Worm (Caenorhabditis elegans) whole organism, young adult: ENCODE results near the gene sec-20.
A peak's percentile ranks its signal among the peaks of the same experiment; 100 is the strongest.

Source experiments
- B0019.2 ChIP-seq: fragments of 200-800 bp; sonication (Bioruptor generic); conservative IDR thresholded peaks from 2 replicates; pipeline ENCODE4 v1.3.6; 2022; ENCODE audit warnings: missing genetic modification reagents, missing genetic modification characterization, missing compliant biosample characterization
- F52B5.7 ChIP-seq: sonication (generic microtip); optimal IDR thresholded peaks from 2 replicates; lab custom pipeline; 2016; ENCODE audit warnings: mild to moderate bottlenecking, missing genetic modification characterization, missing compliant biosample characterization
- T07F8.4 ChIP-seq: sonication (generic microtip); optimal IDR thresholded peaks from 2 replicates; lab custom pipeline; 2016; ENCODE audit warnings: mild to moderate bottlenecking, missing genetic modification characterization, moderate library complexity, missing compliant biosample characterization
- Y95B8A.8 ChIP-seq: fragments of 200-800 bp; sonication (Bioruptor generic); IDR thresholded peaks from 2 replicates; pipeline ENCODE4 v1.3.6; 2022; ENCODE audit warnings: missing genetic modification reagents, missing genetic modification characterization, missing compliant biosample characterization
- ZK185.1 ChIP-seq: sonication (generic microtip); optimal IDR thresholded peaks from 2 replicates; lab custom pipeline; 2016; ENCODE audit warnings: mild to moderate bottlenecking, missing genetic modification characterization, missing compliant biosample characterization; ENCODE audit not compliant: poor library complexity, severe bottlenecking
- akir-1 ChIP-seq: fragments of 200-800 bp; sonication (Bioruptor generic); optimal IDR thresholded peaks from 2 replicates; lab custom pipeline; 2018; ENCODE audit warnings: mild to moderate bottlenecking, missing genetic modification characterization, moderate library complexity, missing compliant biosample characterization
- aptf-3 ChIP-seq: fragments of 200-800 bp; sonication (Bioruptor generic); IDR thresholded peaks from 2 replicates; pipeline ENCODE4 v1.3.6; 2022; ENCODE audit warnings: missing genetic modification characterization, missing compliant biosample characterization
- bed-2 ChIP-seq: fragments of 200-800 bp; sonication (Bioruptor generic); IDR thresholded peaks from 2 replicates; pipeline ENCODE4 v1.3.6; 2022; ENCODE audit warnings: missing genetic modification reagents, missing genetic modification characterization, missing compliant biosample characterization
- ceh-40 ChIP-seq: fragments of 200-800 bp; sonication (Bioruptor generic); IDR thresholded peaks from 2 replicates; pipeline ENCODE4 v1.3.6; 2022; ENCODE audit warnings: missing genetic modification characterization, missing compliant biosample characterization
- ceh-91 ChIP-seq: fragments of 200-800 bp; sonication (Bioruptor generic); IDR thresholded peaks from 2 replicates; pipeline ENCODE4 v1.3.6; 2022; ENCODE audit warnings: missing genetic modification reagents, missing genetic modification characterization, missing compliant biosample characterization
- dox-1 ChIP-seq: fragments of 200-800 bp; sonication (Bioruptor generic); IDR thresholded peaks from 2 replicates; pipeline ENCODE4 v1.3.6; 2022; ENCODE audit warnings: missing genetic modification reagents, missing genetic modification characterization, missing compliant biosample characterization
- efl-1 ChIP-seq: fragments of 150-350 bp; optimal IDR thresholded peaks from 2 replicates; lab custom pipeline; 2014; ENCODE audit warnings: missing biosample characterization, missing genetic modification reagents, missing genetic modification characterization
- egl-18 ChIP-seq: fragments of 200-800 bp; sonication (Bioruptor generic); IDR thresholded peaks from 2 replicates; pipeline ENCODE4 v1.3.6; 2022; ENCODE audit warnings: missing genetic modification reagents, missing genetic modification characterization, missing compliant biosample characterization
- egrh-3 ChIP-seq: fragments of 200-800 bp; sonication (Bioruptor generic); IDR thresholded peaks from 2 replicates; pipeline ENCODE4 v1.3.6; 2022; ENCODE audit warnings: missing genetic modification reagents, missing genetic modification characterization, missing compliant biosample characterization
- ekl-4 ChIP-seq: fragments of 200-800 bp; sonication (Bioruptor generic); IDR thresholded peaks from 2 replicates; pipeline ENCODE4 v1.3.6; 2022; ENCODE audit warnings: missing genetic modification reagents, missing genetic modification characterization, missing compliant biosample characterization
- fkh-3 ChIP-seq: sonication (generic microtip); optimal IDR thresholded peaks from 2 replicates; lab custom pipeline; 2016; ENCODE audit warnings: mild to moderate bottlenecking, missing genetic modification characterization, missing compliant biosample characterization
- gei-17 ChIP-seq: fragments of 200-800 bp; sonication (Bioruptor generic); optimal IDR thresholded peaks from 2 replicates; lab custom pipeline; 2018; ENCODE audit warnings: mild to moderate bottlenecking, missing genetic modification characterization, missing compliant biosample characterization
- him-1 ChIP-seq: sonication (generic microtip); optimal IDR thresholded peaks from 2 replicates; lab custom pipeline; 2016; ENCODE audit warnings: missing genotype, missing genetic modification reagents, missing genetic modification characterization, missing compliant biosample characterization
- hlh-12 ChIP-seq: sonication (generic microtip); optimal IDR thresholded peaks from 2 replicates; lab custom pipeline; 2016; ENCODE audit warnings: missing genetic modification characterization, missing compliant biosample characterization
- hmg-1.2 ChIP-seq: fragments of 200-800 bp; sonication (Bioruptor generic); IDR thresholded peaks from 2 replicates; pipeline ENCODE4 v1.3.6; 2022; ENCODE audit warnings: missing genetic modification reagents, missing genetic modification characterization, missing compliant biosample characterization
- lag-1 ChIP-seq: fragments of 200-800 bp; sonication (Bioruptor generic); IDR thresholded peaks from 2 replicates; pipeline ENCODE4 v1.3.6; 2022; ENCODE audit warnings: missing genetic modification reagents, missing genetic modification characterization, missing compliant biosample characterization
- lin-54 ChIP-seq: fragments of 200-800 bp; sonication (Bioruptor generic); optimal IDR thresholded peaks from 2 replicates; lab custom pipeline; 2018; ENCODE audit warnings: mild to moderate bottlenecking, missing genetic modification characterization, missing compliant biosample characterization
- madf-3 ChIP-seq: fragments of 200-800 bp; sonication (Bioruptor generic); IDR thresholded peaks from 2 replicates; pipeline ENCODE4 v1.3.6; 2022; ENCODE audit warnings: missing genetic modification reagents, missing genetic modification characterization, missing compliant biosample characterization
- nfya-1 ChIP-seq: sonication (generic microtip); optimal IDR thresholded peaks from 2 replicates; lab custom pipeline; 2017; ENCODE audit warnings: antibody characterized with exemption, missing compliant biosample characterization, missing genetic modification characterization, borderline replicate concordance; ENCODE audit not compliant: insufficient read depth
- nfya-2 ChIP-seq: fragments of 200-800 bp; sonication (Bioruptor generic); IDR thresholded peaks from 2 replicates; pipeline ENCODE4 v1.3.6; 2022; ENCODE audit warnings: missing genetic modification reagents, missing genetic modification characterization, missing compliant biosample characterization
- nfyb-1 ChIP-seq: fragments of 200-800 bp; sonication (Bioruptor generic); IDR thresholded peaks from 2 replicates; pipeline ENCODE4 v1.3.6; 2022; ENCODE audit warnings: missing genetic modification reagents, missing genetic modification characterization, missing compliant biosample characterization
- rpc-1 ChIP-seq, 2 experiments: fragments of 150-350 bp in 1 of 2; sonication (generic microtip) in 1 of 2; optimal IDR thresholded peaks; 2 replicates each; lab custom pipeline; 2014 to 2018; ENCODE audit warnings: missing biosample characterization in 1 of 2, missing genetic modification characterization in 1 of 2, missing genetic modification reagents in 1 of 2, missing genotype in 1 of 2
- sdz-38 ChIP-seq: sonication (generic microtip); optimal IDR thresholded peaks from 2 replicates; lab custom pipeline; 2016; ENCODE audit warnings: missing genotype, missing genetic modification characterization, missing compliant biosample characterization
- tbx-9 ChIP-seq: sonication (generic microtip); optimal IDR thresholded peaks from 2 replicates; lab custom pipeline; 2016; ENCODE audit warnings: borderline replicate concordance, missing genetic modification characterization, inconsistent platforms, missing compliant biosample characterization
- tlf-1 ChIP-seq: fragments of 200-800 bp; sonication (Bioruptor generic); optimal IDR thresholded peaks from 2 replicates; lab custom pipeline; 2018; ENCODE audit warnings: mild to moderate bottlenecking, missing genetic modification characterization, missing compliant biosample characterization
- unc-130 ChIP-seq: sonication (generic microtip); optimal IDR thresholded peaks from 2 replicates; lab custom pipeline; 2016; ENCODE audit warnings: missing genetic modification reagents, missing genetic modification characterization, missing compliant biosample characterization
- unc-62 ChIP-seq: fragments of 150-350 bp; optimal IDR thresholded peaks from 2 replicates; lab custom pipeline; 2014; ENCODE audit warnings: missing biosample characterization, missing genetic modification reagents, missing genetic modification characterization
- xnd-1 ChIP-seq: sonication (generic microtip); optimal IDR thresholded peaks from 2 replicates; lab custom pipeline; 2016; ENCODE audit warnings: missing genotype, missing genetic modification reagents, missing genetic modification characterization, missing compliant biosample characterization
- zfh-2 ChIP-seq: fragments of 200-800 bp; sonication (Bioruptor generic); conservative IDR thresholded peaks from 2 replicates; pipeline ENCODE4 v1.3.6; 2022; ENCODE audit warnings: missing genetic modification reagents, missing genetic modification characterization, missing compliant biosample characterization
- ztf-26 ChIP-seq: sonication (generic microtip); optimal IDR thresholded peaks from 2 replicates; lab custom pipeline; 2017; ENCODE audit warnings: missing genetic modification characterization, missing compliant biosample characterization
- ztf-28 ChIP-seq: fragments of 200-800 bp; sonication (Bioruptor generic); IDR thresholded peaks from 2 replicates; pipeline ENCODE4 v1.3.6; 2022; ENCODE audit warnings: missing genetic modification reagents, missing genetic modification characterization, missing compliant biosample characterization

Gene sec-20

DNA sequence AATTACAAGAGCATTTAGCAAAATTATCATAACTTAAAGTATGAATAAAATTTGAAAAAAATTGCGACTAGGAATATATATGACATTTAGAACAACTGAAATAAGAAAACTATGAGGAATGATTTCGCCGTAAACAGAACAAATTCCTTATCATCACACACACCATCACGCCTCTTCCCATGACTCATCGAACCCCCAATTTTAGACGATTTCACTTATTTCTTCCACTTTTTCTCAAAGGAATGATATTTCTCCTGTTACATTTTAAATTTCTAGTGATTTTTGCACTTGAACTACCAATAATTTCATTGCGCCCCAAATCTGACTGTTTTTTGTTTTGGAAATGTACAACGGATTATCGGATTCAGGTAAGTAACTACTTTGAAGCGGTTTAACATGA is 35.3 kb upstream of the sec-20 start, which contains the start of the genes zig-13 and ver-1:
TSS of gene zig-13 (minus strand) at position 101 of the 400 bp plus-strand sequence.
TSS of gene ver-1 (plus strand) at position 180 of the 400 bp plus-strand sequence.
- no peak for TF ChIP-seq aptf-3 (GFP tag; lab: Robert Waterston, UW)
- no peak for TF ChIP-seq rpc-1 (optimal IDR thresholded peaks at IDR 0.05; lab: Kevin White, UChicago)
- no peak for TF ChIP-seq rpc-1 (tag; optimal IDR thresholded peaks at IDR 0.05; lab: Kevin White, UChicago)
- no peak for TF ChIP-seq nfya-1 (tag; lab: Kevin White, UChicago)
- TF ChIP-seq ztf-26 (tag; lab: Kevin White, UChicago) = no peak
- TF ChIP-seq unc-62 (GFP tag; lab: Kevin White, UChicago) = no peak
- no peak for TF ChIP-seq nfyb-1 (GFP tag; lab: Robert Waterston, UW)
- TF ChIP-seq egl-18 (GFP tag; lab: Robert Waterston, UW) = no peak

DNA sequence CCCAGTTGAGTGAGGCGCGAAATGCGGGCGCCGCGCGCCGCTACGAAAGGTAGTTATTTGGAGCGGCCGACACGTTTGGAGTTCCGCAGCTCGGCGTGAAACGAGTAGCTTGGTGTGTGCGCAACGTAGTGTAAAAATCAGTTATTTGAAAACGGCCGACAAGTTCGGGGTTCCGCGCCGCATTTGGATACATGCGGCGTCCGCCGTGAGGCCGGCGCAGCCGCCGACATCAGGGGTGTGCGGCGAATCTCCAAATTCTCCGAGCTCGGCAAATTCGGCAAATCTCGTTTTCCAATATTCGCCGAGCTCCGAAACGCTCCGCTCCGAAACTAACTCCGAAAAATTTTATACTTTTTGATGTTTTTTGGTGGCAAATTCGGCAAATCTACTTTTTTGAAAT is 33.9 kb upstream of the sec-20 start:
- TF ChIP-seq egrh-3 (GFP tag; lab: Robert Waterston, UW) (peak; percentile 34; the same call in 1 of the 2 replicates), lin-54 (no peak), him-1 (tag; lab: Kevin White, UChicago) (no peak), zfh-2 (GFP tag; lab: Robert Waterston, UW) (peak; percentile 60; the same call in 1 of the 2 replicates), nfya-2 (GFP tag; lab: Robert Waterston, UW) (0 out of 2 replicates have a peak, but pooled peaks have one; percentile 33), Y95B8A.8 (no peak)
- TF ChIP-seq, all 124 proteins: peak for 3

DNA sequence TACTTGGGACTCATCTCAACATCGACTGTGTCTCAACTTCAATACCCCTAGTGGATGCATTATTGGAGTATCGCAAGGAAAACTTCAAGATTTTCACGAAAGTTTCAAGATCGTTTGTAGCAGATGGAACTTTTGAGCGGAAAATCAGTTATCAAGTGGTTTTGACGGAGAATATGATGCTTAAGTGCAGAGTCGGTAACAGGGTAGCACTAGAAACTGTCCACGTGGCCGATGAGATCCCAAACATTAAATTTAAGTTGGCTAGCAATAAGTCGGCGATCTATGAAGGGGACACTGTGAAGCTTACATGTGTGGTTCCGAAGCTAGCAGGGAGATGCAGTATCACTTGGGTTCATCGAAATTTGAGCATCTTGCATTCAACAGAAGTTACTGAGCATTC is 32.8 kb upstream of the sec-20 start:
- TF ChIP-seq B0019.2 (GFP tag; lab: Robert Waterston, UW) (no peak), madf-3 (GFP tag; lab: Robert Waterston, UW) (0 out of 2 replicates have a peak, but pooled peaks have one; percentile 39), dox-1 (GFP tag; lab: Robert Waterston, UW) (no peak), hlh-12 (tag; lab: Kevin White, UChicago) (no peak)

ce11 chrIII:159665-160064 is 32.2 kb upstream of the sec-20 start:
- no peak for TF ChIP-seq ZK185.1 (tag; lab: Kevin White, UChicago)
- TF ChIP-seq aptf-3 (GFP tag; lab: Robert Waterston, UW) = no peak
- TF ChIP-seq T07F8.4 (tag; lab: Kevin White, UChicago) = no peak
- TF ChIP-seq tlf-1 (GFP tag; lab: Kevin White, UChicago) = no peak
- no peak for TF ChIP-seq Y95B8A.8
- no peak for TF ChIP-seq ztf-28
- no peak for TF ChIP-seq unc-130 (GFP tag; lab: Kevin White, UChicago)
- TF ChIP-seq ekl-4 (GFP tag; lab: Robert Waterston, UW) = peak; percentile 38; the same call in 1 of the 2 replicates
- peak; percentile 19 for TF ChIP-seq fkh-3 (tag; lab: Kevin White, UChicago)
- TF ChIP-seq sdz-38 (tag; lab: Kevin White, UChicago) = no peak
- TF ChIP-seq bed-2 (GFP tag; lab: Robert Waterston, UW) = no peak
- no peak for TF ChIP-seq ceh-91
- no peak for TF ChIP-seq F52B5.7 (tag; lab: Kevin White, UChicago)
- no peak for TF ChIP-seq tbx-9 (tag; lab: Kevin White, UChicago)
- peak; percentile 63; the same call in 1 of the 2 replicates for TF ChIP-seq zfh-2 (GFP tag; lab: Robert Waterston, UW)
- no peak for TF ChIP-seq ceh-40 (GFP tag; lab: Robert Waterston, UW)
- TF ChIP-seq efl-1 (GFP tag; lab: Kevin White, UChicago) = no peak
- 0 out of 2 replicates have a peak, but pooled peaks have one; percentile 0 for TF ChIP-seq madf-3 (GFP tag; lab: Robert Waterston, UW)
- no peak for TF ChIP-seq gei-17 (GFP tag; lab: Kevin White, UChicago)
- TF ChIP-seq lag-1 (GFP tag; lab: Robert Waterston, UW) = no peak
- TF ChIP-seq hmg-1.2 (GFP tag; lab: Robert Waterston, UW) = no peak
- no peak for TF ChIP-seq akir-1
- TF ChIP-seq xnd-1 = no peak
